Worm (Caenorhabditis elegans): ENCODE data around the gene Y47D7A.3.

DNA sequence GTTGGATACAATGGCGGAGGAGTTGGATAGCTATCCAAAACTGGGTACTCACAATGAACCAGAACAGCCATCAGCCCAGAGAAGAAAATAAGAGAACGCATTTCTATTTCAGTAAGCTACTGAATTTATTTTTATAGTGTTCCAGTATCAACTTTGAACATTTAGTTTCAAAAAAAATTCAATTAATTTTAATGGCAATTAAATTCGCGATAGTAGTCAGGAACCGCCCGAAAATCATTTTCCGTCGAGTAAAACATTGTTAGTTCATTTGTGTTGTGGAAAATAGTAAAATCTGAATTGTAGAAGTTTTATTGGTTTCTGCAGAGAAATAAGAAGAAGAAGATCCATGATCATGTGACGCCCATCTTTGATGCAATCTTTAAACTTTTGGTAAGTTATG is 7.4 kb downstream of the Y47D7A.3 start, which contains the start of gene Y47D7A.6:
- TF ChIP-seq ZK546.5 (tag; optimal IDR thresholded peaks at IDR 0.05) (no peak), elt-2 (tag; optimal IDR thresholded peaks at IDR 0.05) (no peak), ceh-82 (tag; optimal IDR thresholded peaks at IDR 0.05) (no peak), nhr-237 (tag; optimal IDR thresholded peaks at IDR 0.05) (no peak), nhr-28 (tag; optimal IDR thresholded peaks at IDR 0.05) (no peak), daf-12 (tag; optimal IDR thresholded peaks at IDR 0.05) (no peak), unc-62 (GFP tag; optimal IDR thresholded peaks at IDR 0.05) (no peak), aly-2 (tag; optimal IDR thresholded peaks at IDR 0.05) (no peak), egl-5 (tag; optimal IDR thresholded peaks at IDR 0.05) (no peak), elt-3 (tag; optimal IDR thresholded peaks at IDR 0.05) (no peak), mml-1 (tag; optimal IDR thresholded peaks at IDR 0.05) (no peak), ceh-28 (tag; optimal IDR thresholded peaks at IDR 0.05) (no peak), egl-27 (tag; optimal IDR thresholded peaks at IDR 0.05) (no peak), mdl-1 (tag; optimal IDR thresholded peaks at IDR 0.05) (no peak)

Data from whole organism, L3 larva.